Worm (Caenorhabditis elegans) whole organism, L4/young adult: ENCODE results near the gene far-1.

Experiments
- W03F9.2 ChIP-seq: fragments of 150-350 bp; optimal IDR thresholded peaks from 2 replicates; lab custom pipeline; 2014; ENCODE audit warnings: missing biosample characterization, missing genetic modification characterization
- dao-5 ChIP-seq: sonication (generic microtip); optimal IDR thresholded peaks from 2 replicates; lab custom pipeline; 2016; ENCODE audit warnings: missing genotype, missing genetic modification characterization, moderate library complexity, missing compliant biosample characterization
- him-1 ChIP-seq: sonication (generic microtip); optimal IDR thresholded peaks from 2 replicates; lab custom pipeline; 2016; ENCODE audit warnings: missing genotype, missing genetic modification reagents, missing genetic modification characterization, missing compliant biosample characterization

The far-1 gene

DNA sequence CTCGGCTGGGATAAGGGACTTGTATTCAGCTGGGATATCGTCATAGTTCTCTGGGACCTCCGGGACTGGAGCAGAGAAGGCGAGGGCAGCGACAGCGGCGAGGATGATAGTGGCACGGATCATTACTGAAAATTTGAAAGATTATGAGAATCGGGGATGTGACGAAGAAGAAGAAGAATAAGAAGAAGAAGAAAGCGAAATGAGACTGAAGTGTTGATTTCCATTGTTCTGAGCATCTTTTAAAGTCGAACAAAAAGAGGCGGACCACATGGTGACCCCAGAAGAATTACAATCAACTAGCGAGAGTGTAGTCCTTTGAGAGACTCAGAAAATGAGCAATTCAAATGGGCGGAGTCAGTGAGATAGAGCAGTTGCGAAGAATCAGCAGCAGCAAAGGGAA, at the start of gene far-1:
Gene far-1, minus strand, starts transcription at position 125 of the 400 bp plus-strand sequence.
- TF ChIP-seq W03F9.2, result no peak

- no peak for TF ChIP-seq dao-5
- no peak for TF ChIP-seq him-1
- no peak for TF ChIP-seq W03F9.2
Measured at ce11 chrIII:9130588-9130987, 49.6 kb upstream of the far-1 start, which contains the start of gene ZK512.10. ZK512.10 (plus strand) TSS chrIII:9130888.

DNA sequence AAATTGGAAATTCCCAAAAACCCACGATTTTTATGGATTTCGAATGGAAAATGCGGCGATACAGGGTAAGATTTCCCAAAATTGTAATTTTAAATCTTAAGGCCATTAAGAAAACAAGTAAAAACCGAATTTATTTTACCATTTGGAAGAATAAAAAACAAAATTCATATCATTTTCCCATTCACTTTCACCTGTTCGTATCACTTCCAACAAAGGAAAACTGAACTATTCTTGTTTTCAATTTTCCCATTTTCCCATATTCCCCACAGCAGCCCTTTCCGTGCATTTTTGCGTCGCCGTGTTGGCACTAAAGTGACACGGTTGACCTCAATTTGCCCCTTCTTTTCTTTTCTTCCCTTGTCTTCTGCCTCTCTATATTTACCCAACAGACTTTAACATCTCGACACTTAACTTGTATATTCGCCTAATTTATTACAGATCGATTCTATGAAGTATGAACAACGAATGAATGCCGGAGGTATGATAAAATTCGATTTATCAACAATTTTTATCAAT, 44.9 kb upstream of the far-1 start, which contains the start of gene sec-16A.1:
Gene sec-16A.1, plus strand, starts transcription at position 51 of the 516 bp plus-strand sequence.
- TF ChIP-seq W03F9.2 (no peak), him-1 (no peak), dao-5 (no peak)

DNA sequence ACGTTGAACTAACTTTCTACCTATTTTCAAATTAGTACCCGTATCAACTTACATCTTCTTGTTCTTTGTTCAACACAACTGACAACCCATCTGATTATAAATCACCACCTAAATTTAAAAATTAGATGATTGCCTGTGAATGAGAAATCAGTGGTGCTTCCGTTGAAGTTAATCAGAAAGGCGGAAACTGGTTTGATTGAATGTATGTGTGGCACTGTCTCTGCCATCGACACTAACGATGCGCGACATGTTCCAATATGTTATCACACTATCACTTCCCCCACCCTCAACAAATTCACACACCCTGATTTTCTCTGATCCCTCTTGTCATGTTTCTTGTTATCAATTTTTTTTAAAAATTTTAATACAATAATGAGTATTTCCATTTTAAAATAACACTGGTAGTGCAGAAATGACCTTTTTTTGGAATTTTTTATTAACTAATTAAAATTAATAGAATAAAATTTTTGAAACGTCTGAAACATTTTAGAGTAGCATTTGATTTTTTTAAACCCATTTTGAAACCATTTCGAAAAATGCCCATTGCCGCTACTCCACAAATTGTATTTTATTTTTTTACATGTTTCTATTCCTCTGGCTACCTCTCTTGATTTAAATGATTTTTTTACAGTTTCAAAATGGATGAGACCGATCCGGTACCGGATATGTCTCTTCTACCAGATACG, 38.1 kb upstream of the far-1 start, which contains the start of gene ced-11:
Gene ced-11, plus strand, starts transcription at position 636 of the 686 bp plus-strand sequence.
- TF ChIP-seq dao-5 (no peak), W03F9.2 (no peak), him-1 (no peak)

ce11 chrIII:9118314-9118850, 37.4 kb upstream of the far-1 start, which contains the start of gene grl-11:
grl-11 (minus strand) TSS chrIII:9118364.
- TF ChIP-seq him-1 (no peak), W03F9.2 (no peak), dao-5 (no peak)

ce11 chrIII:9115745-9116144, 34.8 kb upstream of the far-1 start:
- no peak for TF ChIP-seq dao-5
- no peak for TF ChIP-seq him-1
- TF ChIP-seq W03F9.2, result no peak

- TF ChIP-seq him-1 (no peak), dao-5 (no peak), W03F9.2 (no peak)
Measured at ce11 chrIII:9114649-9115048, 33.7 kb upstream of the far-1 start, which contains the start of gene ZK512.1. ZK512.1 (plus strand) TSS chrIII:9114949.

ce11 chrIII:9114076-9114475, 33.1 kb upstream of the far-1 start:
- TF ChIP-seq W03F9.2, result no peak
- no peak for TF ChIP-seq dao-5
- no peak for TF ChIP-seq him-1

DNA sequence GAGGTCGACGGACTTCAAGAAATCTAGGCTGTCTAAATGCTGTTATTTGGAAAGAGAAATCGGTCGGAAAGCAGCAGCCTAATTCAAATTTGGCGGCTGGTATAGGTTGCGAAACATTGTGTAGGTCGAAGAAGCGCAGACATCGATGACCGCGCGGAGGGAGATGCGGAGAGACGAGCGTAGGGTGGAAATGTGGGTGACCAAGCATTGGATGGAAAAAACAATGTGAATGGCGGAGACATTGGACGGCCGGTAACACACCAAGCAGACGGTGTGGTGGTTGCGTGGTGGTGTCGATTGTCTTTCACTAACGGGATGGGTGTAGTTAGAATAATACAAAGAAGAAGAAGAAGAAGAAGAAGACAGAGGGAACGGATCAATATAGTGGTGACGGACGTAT, 31.5 kb upstream of the far-1 start:
- no peak for TF ChIP-seq him-1
- no peak for TF ChIP-seq W03F9.2
- TF ChIP-seq dao-5, result no peak

- TF ChIP-seq W03F9.2 (no peak), dao-5 (no peak), him-1 (no peak)
Measured at ce11 chrIII:9110270-9110669, 29.3 kb upstream of the far-1 start.

ce11 chrIII:9109726-9110125, 28.7 kb upstream of the far-1 start:
- TF ChIP-seq dao-5 (no peak), W03F9.2 (no peak), him-1 (no peak)

DNA sequence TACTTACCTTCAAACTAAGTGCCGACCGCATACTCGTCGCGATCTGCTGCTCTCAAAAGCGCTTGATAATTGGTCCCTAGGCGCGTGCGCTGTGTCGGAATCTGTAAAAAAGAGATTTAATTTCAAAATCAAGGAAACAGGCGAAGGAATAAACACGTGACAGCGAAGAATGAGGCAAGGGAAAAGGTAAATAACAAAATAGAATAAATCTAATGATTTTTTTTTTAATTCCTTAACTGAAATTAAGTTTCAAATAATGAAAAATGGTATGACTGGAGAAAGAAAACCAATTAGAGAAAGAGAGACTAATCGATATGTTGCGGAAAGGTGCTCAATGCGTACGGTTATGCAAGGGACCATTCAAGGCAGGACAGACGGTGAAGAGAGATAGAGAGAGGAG, 28.2 kb upstream of the far-1 start, which contains the start of gene cya-1:
Gene cya-1, minus strand, starts transcription at position 101 of the 400 bp plus-strand sequence.
- TF ChIP-seq him-1, result no peak
- TF ChIP-seq dao-5, result no peak
- TF ChIP-seq W03F9.2, result no peak

ce11 chrIII:9105653-9106052, 24.7 kb upstream of the far-1 start:
- TF ChIP-seq dao-5, result no peak
- TF ChIP-seq W03F9.2, result no peak
- no peak for TF ChIP-seq him-1

DNA sequence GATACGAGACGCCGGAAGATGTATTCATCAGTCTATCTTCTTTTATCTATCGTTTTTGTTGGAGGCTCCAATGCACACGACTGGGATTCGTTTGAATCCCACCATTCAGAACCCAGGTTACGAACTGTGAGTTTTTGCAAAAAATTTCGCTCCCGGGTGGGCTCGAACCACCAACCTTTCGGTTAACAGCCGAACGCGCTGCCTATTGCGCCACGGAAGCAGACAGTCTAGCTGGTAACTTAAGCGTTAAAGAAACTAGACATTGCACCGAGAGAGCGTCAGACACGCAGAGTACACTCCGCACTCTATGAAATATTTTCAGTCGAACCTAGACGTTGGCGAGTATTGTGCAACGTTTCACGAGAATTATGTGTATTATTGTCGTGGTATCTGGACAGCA, 23.1 kb upstream of the far-1 start:
- TF ChIP-seq W03F9.2 (no peak), him-1 (peak; percentile 8)

ce11 chrIII:9103643-9104042, 22.7 kb upstream of the far-1 start, which contains the start of gene dos-1:
dos-1 (plus strand) TSS chrIII:9103943.
- no peak for TF ChIP-seq W03F9.2
- TF ChIP-seq him-1, result no peak
- TF ChIP-seq dao-5, result no peak

DNA sequence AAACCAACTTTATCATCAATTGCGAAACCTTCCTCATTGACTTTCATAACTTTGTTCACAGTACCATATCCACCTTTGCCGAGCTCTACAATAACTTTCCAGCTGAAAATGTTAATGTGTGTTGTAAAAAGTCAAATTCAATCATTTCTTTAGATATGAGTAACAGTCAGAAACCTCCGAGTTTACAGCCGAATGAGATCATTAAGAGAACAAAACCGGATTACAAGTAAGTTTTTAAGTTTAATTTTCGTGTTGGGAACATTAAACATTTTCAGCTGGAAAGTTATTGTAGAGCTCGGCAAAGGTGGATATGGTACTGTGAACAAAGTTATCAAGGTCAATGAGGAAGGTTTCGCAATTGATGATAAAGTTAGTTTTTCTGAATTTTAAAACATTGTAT, 20.2 kb upstream of the far-1 start, which contains the start of gene ZK507.1:
Gene ZK507.1, minus strand, starts transcription at position 101 of the 400 bp plus-strand sequence.
- no peak for TF ChIP-seq dao-5
- no peak for TF ChIP-seq W03F9.2
- TF ChIP-seq him-1, result no peak
